Worm (Caenorhabditis elegans): ENCODE data around the gene T07H3.8.

ce11 chrII:1545625-1546024, 40.8 kb upstream of the T07H3.8 start, which contains the start of gene K05F6.12:
- no peak for TF ChIP-seq pqm-1 (tag; optimal IDR thresholded peaks at IDR 0.05)
- TF ChIP-seq ceh-28 (tag; optimal IDR thresholded peaks at IDR 0.05) = no peak
- TF ChIP-seq skn-1 (tag; optimal IDR thresholded peaks at IDR 0.05) = no peak
- no peak for TF ChIP-seq nhr-77 (tag; optimal IDR thresholded peaks at IDR 0.05)
- TF ChIP-seq fos-1 (tag; optimal IDR thresholded peaks at IDR 0.05) = no peak
- TF ChIP-seq unc-39 (tag; optimal IDR thresholded peaks at IDR 0.05) = no peak
- no peak for TF ChIP-seq R02D3.7 (tag; optimal IDR thresholded peaks at IDR 0.05)
- no peak for TF ChIP-seq nhr-25 (tag; optimal IDR thresholded peaks at IDR 0.05)
- TF ChIP-seq lsy-12 (tag; optimal IDR thresholded peaks at IDR 0.05) = no peak
- TF ChIP-seq snpc-4 (tag; optimal IDR thresholded peaks at IDR 0.05) = no peak
- no peak for TF ChIP-seq ceh-82 (tag; optimal IDR thresholded peaks at IDR 0.05)

Measured in whole organism, L3 larva.